Worm (Caenorhabditis elegans): ENCODE data around the gene scrm-5.
"Not testable (repeated sequence)": the region's sequence is repeated elsewhere in the genome, so short reads cannot be mapped to it uniquely, and the experiment has no call there.

DNA sequence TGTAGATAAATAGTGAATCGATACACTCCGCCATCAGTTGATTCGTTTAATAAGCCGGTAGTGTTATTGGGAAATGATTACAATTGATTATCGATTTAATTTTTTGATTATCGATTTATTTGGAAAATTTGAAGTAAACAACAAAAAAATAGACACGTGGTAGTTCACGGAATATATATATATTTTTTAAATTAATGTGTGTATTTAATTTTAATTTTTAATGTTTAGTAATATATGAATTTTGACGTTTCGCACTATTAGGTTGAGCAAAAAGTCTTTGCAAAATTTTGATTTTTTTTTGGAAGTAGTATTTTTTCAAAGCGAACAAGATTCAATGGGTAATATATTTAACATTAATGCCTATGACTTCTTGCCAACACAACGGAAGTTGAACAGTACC, 19.2 kb upstream of the scrm-5 start, which contains the start of gene F49F1.12:
- not testable (repeated sequence) for TF ChIP-seq ama-1 (optimal IDR thresholded peaks at IDR 0.05); ets-7 (tag; optimal IDR thresholded peaks at IDR 0.05); ceh-13 (GFP tag; optimal IDR thresholded peaks at IDR 0.05); B0310.2 (tag; optimal IDR thresholded peaks at IDR 0.05); tbx-37 (GFP tag; conservative IDR thresholded peaks at IDR 0.05); F13C5.2 (tag; optimal IDR thresholded peaks at IDR 0.05); ceh-36 (tag; optimal IDR thresholded peaks at IDR 0.05); flt-1 (GFP tag; IDR thresholded peaks at IDR 0.05); aly-1 (tag; optimal IDR thresholded peaks at IDR 0.05)
